Fruit fly (Drosophila melanogaster) Kc167 (cell line): ENCODE measurements around the gene Tti1.

ENCODE experiments used
- Myc ChIP-seq: fragments of >200 bp; optimal IDR thresholded peaks from 2 replicates; lab custom pipeline; 2017; ENCODE audit warnings: missing external identifiers
- insv ChIP-seq: fragments of >200 bp; optimal IDR thresholded peaks from 3 replicates; lab custom pipeline; 2018; ENCODE audit warnings: missing external identifiers
- psq ChIP-seq: fragments of >200 bp; optimal IDR thresholded peaks from 2 replicates; lab custom pipeline; 2017; ENCODE audit warnings: missing external identifiers

dm6 chr3R:9777941-9778360 lies 23.5 kb upstream of the Tti1 start, which contains the start of gene RpS29:
- no peak for TF ChIP-seq Myc (lab: Kevin White, UChicago)
- no peak for TF ChIP-seq insv (lab: Kevin White, UChicago)
- TF ChIP-seq psq (lab: Kevin White, UChicago), result no peak
